Worm (Caenorhabditis elegans) whole organism, L2 larva: ENCODE measurements around the gene R07E5.7.

ENCODE experiments used
- C34F6.9 ChIP-seq: fragments of 150-350 bp; optimal IDR thresholded peaks from 2 replicates; lab custom pipeline; 2014; ENCODE audit warnings: missing biosample characterization, missing genetic modification characterization
- F13H6.1 ChIP-seq: sonication (generic microtip); optimal IDR thresholded peaks from 2 replicates; lab custom pipeline; 2016; ENCODE audit warnings: missing genetic modification characterization, missing compliant biosample characterization
- R02D3.7 ChIP-seq: fragments of 150-350 bp; optimal IDR thresholded peaks from 2 replicates; lab custom pipeline; 2014; ENCODE audit warnings: missing biosample characterization, missing genetic modification characterization
- alr-1 ChIP-seq: fragments of 150-350 bp; optimal IDR thresholded peaks from 2 replicates; lab custom pipeline; 2014; ENCODE audit warnings: missing biosample characterization, missing genetic modification characterization
- ama-1 ChIP-seq: fragments of 150-350 bp; optimal IDR thresholded peaks from 2 replicates; lab custom pipeline; 2018; ENCODE audit warnings: inconsistent platforms
- blmp-1 ChIP-seq: sonication (generic microtip); optimal IDR thresholded peaks from 2 replicates; lab custom pipeline; 2017; ENCODE audit warnings: missing genetic modification characterization, mild to moderate bottlenecking, missing compliant biosample characterization, antibody characterized with exemption, moderate library complexity; ENCODE audit not compliant: insufficient read depth
- crh-2 ChIP-seq: sonication (generic microtip); optimal IDR thresholded peaks from 2 replicates; lab custom pipeline; 2017; ENCODE audit warnings: missing biosample characterization, missing genetic modification characterization
- elt-1 ChIP-seq: fragments of 150-350 bp; optimal IDR thresholded peaks from 2 replicates; lab custom pipeline; 2014; ENCODE audit warnings: missing biosample characterization, missing genetic modification characterization
- elt-3 ChIP-seq: sonication (generic microtip); optimal IDR thresholded peaks from 2 replicates; lab custom pipeline; 2017; ENCODE audit warnings: missing biosample characterization, missing genetic modification characterization
- fos-1 ChIP-seq: fragments of 150-350 bp; optimal IDR thresholded peaks from 2 replicates; lab custom pipeline; 2014; ENCODE audit warnings: missing biosample characterization, missing genetic modification characterization
- gmeb-1 ChIP-seq: fragments of 150-350 bp; optimal IDR thresholded peaks from 2 replicates; lab custom pipeline; 2014; ENCODE audit warnings: missing biosample characterization, missing genetic modification characterization
- lin-13 ChIP-seq: fragments of 150-350 bp; optimal IDR thresholded peaks from 2 replicates; lab custom pipeline; 2014; ENCODE audit warnings: missing biosample characterization, missing genetic modification reagents, missing genetic modification characterization
- lin-39 ChIP-seq: fragments of 150-350 bp; optimal IDR thresholded peaks from 2 replicates; lab custom pipeline; 2014; ENCODE audit warnings: missing biosample characterization, missing genetic modification reagents, missing genetic modification characterization
- lsy-2 ChIP-seq, 2 experiments: fragments of 150-350 bp in 1 of 2; sonication (generic microtip) in 1 of 2; optimal IDR thresholded peaks; 2 replicates each; lab custom pipeline; 2014 to 2017; ENCODE audit warnings: missing biosample characterization in 2 of 2, missing genetic modification characterization in 2 of 2
- mab-5 ChIP-seq: fragments of 150-350 bp; optimal IDR thresholded peaks from 2 replicates; lab custom pipeline; 2014; ENCODE audit warnings: missing biosample characterization, missing genetic modification characterization
- mbf-1 ChIP-seq: sonication (generic microtip); optimal IDR thresholded peaks from 2 replicates; lab custom pipeline; 2017; ENCODE audit warnings: missing biosample characterization, missing genetic modification characterization
- nhr-10 ChIP-seq: sonication (generic microtip); optimal IDR thresholded peaks from 2 replicates; lab custom pipeline; 2017; ENCODE audit warnings: missing biosample characterization, missing genetic modification characterization
- nhr-11 ChIP-seq: fragments of 150-350 bp; optimal IDR thresholded peaks from 2 replicates; lab custom pipeline; 2014; ENCODE audit warnings: missing biosample characterization, missing genetic modification characterization
- nhr-129 ChIP-seq: fragments of 150-350 bp; optimal IDR thresholded peaks from 2 replicates; lab custom pipeline; 2014; ENCODE audit warnings: missing biosample characterization, missing genetic modification characterization
- nhr-237 ChIP-seq: fragments of 150-350 bp; optimal IDR thresholded peaks from 2 replicates; lab custom pipeline; 2014; ENCODE audit warnings: missing biosample characterization, missing genetic modification characterization
- nhr-25 ChIP-seq: fragments of 150-350 bp; sonication (generic microtip); optimal IDR thresholded peaks from 3 replicates; lab custom pipeline; 2014; ENCODE audit warnings: missing biosample characterization, missing genetic modification characterization
- nhr-77 ChIP-seq: fragments of 150-350 bp; optimal IDR thresholded peaks from 2 replicates; lab custom pipeline; 2014; ENCODE audit warnings: missing biosample characterization, missing genetic modification characterization
- peb-1 ChIP-seq: fragments of 150-350 bp; optimal IDR thresholded peaks from 2 replicates; lab custom pipeline; 2014; ENCODE audit warnings: missing biosample characterization, missing genetic modification characterization
- sem-4 ChIP-seq: fragments of 150-350 bp; optimal IDR thresholded peaks from 2 replicates; lab custom pipeline; 2014; ENCODE audit warnings: missing biosample characterization, missing genetic modification reagents, missing genetic modification characterization
- skn-1 ChIP-seq: sonication (generic microtip); optimal IDR thresholded peaks from 2 replicates; lab custom pipeline; 2017; ENCODE audit warnings: missing biosample characterization, missing genetic modification characterization
- sma-3 ChIP-seq: sonication (generic microtip); optimal IDR thresholded peaks from 2 replicates; lab custom pipeline; 2016; ENCODE audit warnings: missing genetic modification reagents, missing genetic modification characterization, missing compliant biosample characterization
- sma-9 ChIP-seq, 2 experiments: fragments of 150-350 bp in 1 of 2; sonication (generic microtip) in 1 of 2; optimal IDR thresholded peaks; 2 replicates each; lab custom pipeline; 2014 to 2016; ENCODE audit warnings: missing genetic modification characterization in 2 of 2, mild to moderate bottlenecking in 1 of 2, missing biosample characterization in 1 of 2, missing compliant biosample characterization in 1 of 2, missing genetic modification reagents in 1 of 2, moderate library complexity in 1 of 2
- snpc-4 ChIP-seq: fragments of 150-350 bp; optimal IDR thresholded peaks from 2 replicates; lab custom pipeline; 2014; ENCODE audit warnings: missing biosample characterization, missing genetic modification characterization
- unc-55 ChIP-seq: fragments of 150-350 bp; sonication (generic microtip); optimal IDR thresholded peaks from 3 replicates; lab custom pipeline; 2014; ENCODE audit warnings: missing biosample characterization, missing genetic modification reagents, missing genetic modification characterization
- zag-1 ChIP-seq: fragments of 150-350 bp; optimal IDR thresholded peaks from 2 replicates; lab custom pipeline; 2014; ENCODE audit warnings: missing biosample characterization, missing genetic modification characterization
- ztf-1 ChIP-seq: fragments of 200-800 bp; sonication (Bioruptor generic); conservative IDR thresholded peaks from 2 replicates; pipeline ENCODE4 v1.3.6; 2022; ENCODE audit warnings: missing genetic modification characterization, missing compliant biosample characterization
- ztf-11 ChIP-seq: sonication (generic microtip); optimal IDR thresholded peaks from 2 replicates; lab custom pipeline; 2017; ENCODE audit warnings: missing biosample characterization, missing genetic modification characterization

Gene R07E5.7

ce11 chrIII:4404339-4404836 is 14.6 kb downstream of the R07E5.7 start, which contains the start of the genes R07E5.17 and snfc-5:
TSS of gene R07E5.17 (minus strand) at chrIII:4404436.
TSS of gene snfc-5 (plus strand) at chrIII:4404786.
- TF ChIP-seq fos-1 (tag; lab: Kevin White, UChicago) (peak; percentile 0), nhr-129 (tag; lab: Kevin White, UChicago) (peak; percentile 42), nhr-10 (tag; lab: Kevin White, UChicago) (no peak), ama-1 (lab: Kevin White, UChicago) (no peak), F13H6.1 (tag; lab: Kevin White, UChicago) (no peak), nhr-25 (tag; lab: Kevin White, UChicago) (peak; percentile 13), C34F6.9 (peak; percentile 62), skn-1 (tag; lab: Kevin White, UChicago) (no peak), lsy-2 (tag; optimal IDR thresholded peaks at IDR 0.05; lab: Kevin White, UChicago) (no peak), snpc-4 (tag; lab: Kevin White, UChicago) (peak; percentile 33), elt-3 (tag; lab: Kevin White, UChicago) (no peak), mab-5 (tag; lab: Kevin White, UChicago) (no peak), unc-55 (GFP tag; lab: Kevin White, UChicago) (peak; percentile 56)

ce11 chrIII:4401142-4401541 is 17.8 kb downstream of the R07E5.7 start, which contains the start of gene R07E5.15:
TSS of gene R07E5.15 (plus strand) at chrIII:4401442.
- TF ChIP-seq gmeb-1 (tag; lab: Kevin White, UChicago) (no peak), sma-9 (GFP tag; optimal IDR thresholded peaks at IDR 0.05; lab: Kevin White, UChicago) (no peak), sma-9 (tag; optimal IDR thresholded peaks at IDR 0.05; lab: Kevin White, UChicago) (no peak), sma-3 (GFP tag; lab: Kevin White, UChicago) (no peak), unc-55 (GFP tag; lab: Kevin White, UChicago) (no peak), nhr-25 (tag; lab: Kevin White, UChicago) (no peak), crh-2 (tag; lab: Kevin White, UChicago) (no peak), mbf-1 (tag; lab: Kevin White, UChicago) (no peak), alr-1 (no peak), ztf-11 (tag; lab: Kevin White, UChicago) (no peak), zag-1 (tag; lab: Kevin White, UChicago) (no peak), peb-1 (tag; lab: Kevin White, UChicago) (no peak), mab-5 (tag; lab: Kevin White, UChicago) (no peak), sem-4 (tag; lab: Kevin White, UChicago) (no peak), ztf-1 (GFP tag; lab: Robert Waterston, UW) (no peak), elt-3 (tag; lab: Kevin White, UChicago) (no peak), elt-1 (no peak), F13H6.1 (tag; lab: Kevin White, UChicago) (no peak)

- TF ChIP-seq nhr-237 (tag; lab: Kevin White, UChicago) = no peak
- TF ChIP-seq gmeb-1 (tag; lab: Kevin White, UChicago) = no peak
These were observed 20.5 kb downstream of the R07E5.7 start, which contains the start of gene R07E5.6 for ce11 chrIII:4398463-4398862. TSS of gene R07E5.6 (plus strand) at chrIII:4398763.

ce11 chrIII:4397115-4397514 is 21.9 kb downstream of the R07E5.7 start, which contains the start of gene R07E5.5:
TSS of gene R07E5.5 (plus strand) at chrIII:4397415.
- no peak for TF ChIP-seq ztf-11 (tag; lab: Kevin White, UChicago)

ce11 chrIII:4395857-4396256 is 23.1 kb downstream of the R07E5.7 start:
- no peak for TF ChIP-seq blmp-1 (tag; lab: Kevin White, UChicago)
- TF ChIP-seq mbf-1 (tag; lab: Kevin White, UChicago) = no peak
- no peak for TF ChIP-seq F13H6.1 (tag; lab: Kevin White, UChicago)
- no peak for TF ChIP-seq lin-39
- no peak for TF ChIP-seq sma-9 (GFP tag; optimal IDR thresholded peaks at IDR 0.05; lab: Kevin White, UChicago)
- TF ChIP-seq sma-9 (tag; optimal IDR thresholded peaks at IDR 0.05; lab: Kevin White, UChicago) = no peak
- TF ChIP-seq nhr-11 (tag; lab: Kevin White, UChicago) = no peak
- TF ChIP-seq unc-55 (GFP tag; lab: Kevin White, UChicago) = no peak
- no peak for TF ChIP-seq ztf-11 (tag; lab: Kevin White, UChicago)

- TF ChIP-seq peb-1 (tag; lab: Kevin White, UChicago) (no peak), fos-1 (tag; lab: Kevin White, UChicago) (no peak), nhr-10 (tag; lab: Kevin White, UChicago) (no peak), crh-2 (tag; lab: Kevin White, UChicago) (no peak), R02D3.7 (tag; lab: Kevin White, UChicago) (no peak), elt-1 (no peak), sem-4 (tag; lab: Kevin White, UChicago) (no peak), nhr-77 (tag; lab: Kevin White, UChicago) (no peak), lin-13 (GFP tag; lab: Kevin White, UChicago) (no peak)
These were observed 24.5 kb downstream of the R07E5.7 start, which contains the start of gene R07E5.4 for ce11 chrIII:4394496-4394895. TSS of gene R07E5.4 (plus strand) at chrIII:4394796.
